Fruit fly (Drosophila melanogaster) whole organism: ENCODE measurements around the gene Cyt-c-d.

ENCODE experiments used
- CG8478 ChIP-seq: fragments of >200 bp; optimal IDR thresholded peaks from 2 replicates; lab custom pipeline; 2018; ENCODE audit warnings: inconsistent platforms
- Dll ChIP-seq: fragments of >200 bp; optimal IDR thresholded peaks from 2 replicates; lab custom pipeline; 2017
- EcR ChIP-seq, 2 experiments: fragments of >200 bp; optimal IDR thresholded peaks; 2 replicates each; lab custom pipeline; 2017; ENCODE audit warnings: missing biosample characterization in 2 of 2, missing genetic modification characterization in 2 of 2, missing genetic modification reagents in 2 of 2
- pan ChIP-seq: fragments of >200 bp; optimal IDR thresholded peaks from 2 replicates; lab custom pipeline; 2017

dm6 chr2L:16683958-16684877, 31.5 kb upstream of the Cyt-c-d start, which contains the start of gene CG31807:
- TF ChIP-seq Dll (lab: Kevin White, UChicago) (no peak), pan (lab: Kevin White, UChicago) (no peak), EcR (GFP tag; optimal IDR thresholded peaks at IDR 0.05; lab: Kevin White, UChicago) (no peak), CG8478 (lab: Kevin White, UChicago) (no peak)
